Fruit fly (Drosophila melanogaster) whole organism, prepupa: Measurements from ENCODE around the gene CG4598.

ENCODE experiments used
- Blimp-1 ChIP-seq: fragments of 200-800 bp; sonication (Bioruptor generic); optimal IDR thresholded peaks from 3 replicates; lab custom pipeline; 2017; ENCODE audit warnings: missing biosample characterization, missing genetic modification characterization, mild to moderate bottlenecking, moderate library complexity, missing genetic modification reagents
- CG1621 ChIP-seq: fragments of 200-800 bp; sonication (Bioruptor generic); optimal IDR thresholded peaks from 3 replicates; lab custom pipeline; 2018; ENCODE audit warnings: missing biosample characterization, mild to moderate bottlenecking, missing genetic modification characterization
- CG32006 ChIP-seq: fragments of 200-800 bp; sonication (Bioruptor generic); optimal IDR thresholded peaks from 3 replicates; lab custom pipeline; 2017; ENCODE audit warnings: missing biosample characterization, mild to moderate bottlenecking, missing genetic modification characterization
- CG6163 ChIP-seq: fragments of 200-800 bp; sonication (Bioruptor generic); IDR thresholded peaks from 3 replicates; pipeline ENCODE4 v1.3.6; 2022; ENCODE audit warnings: missing biosample characterization, missing genetic modification characterization
- CG6276 ChIP-seq: fragments of 200-800 bp; sonication (Bioruptor generic); optimal IDR thresholded peaks from 2 replicates; lab custom pipeline; 2017; ENCODE audit warnings: missing biosample characterization, mild to moderate bottlenecking, missing genetic modification characterization
- CG6854 ChIP-seq: fragments of 200-800 bp; sonication (Bioruptor generic); optimal IDR thresholded peaks from 2 replicates; lab custom pipeline; 2017; ENCODE audit warnings: missing biosample characterization, mild to moderate bottlenecking, missing genetic modification characterization
- Met ChIP-seq: fragments of 200-800 bp; sonication (Bioruptor generic); optimal IDR thresholded peaks from 3 replicates; lab custom pipeline; 2016; ENCODE audit warnings: missing biosample characterization, missing genetic modification characterization
- dac ChIP-seq: fragments of 200-800 bp; sonication (Bioruptor generic); optimal IDR thresholded peaks from 2 replicates; lab custom pipeline; 2017; ENCODE audit warnings: missing biosample characterization, mild to moderate bottlenecking, missing genetic modification characterization
- fkh ChIP-seq: fragments of 200-800 bp; sonication (Bioruptor generic); optimal IDR thresholded peaks from 3 replicates; lab custom pipeline; 2017; ENCODE audit warnings: missing biosample characterization, mild to moderate bottlenecking, missing genetic modification characterization, moderate library complexity

dm6 chr2L:9919218-9919617 is 800 bp downstream of the CG4598 start:
- no peak for TF ChIP-seq dac
- no peak for TF ChIP-seq CG32006
- TF ChIP-seq CG1621: no peak
- no peak for TF ChIP-seq Met
- no peak for TF ChIP-seq Blimp-1
- no peak for TF ChIP-seq CG6163 (GFP tag; lab: Robert Waterston, UW)
- no peak for TF ChIP-seq CG6276 (GFP tag; lab: Kevin White, UChicago)
- no peak for TF ChIP-seq fkh
- no peak for TF ChIP-seq CG6854 (GFP tag; lab: Kevin White, UChicago)
